Worm (Caenorhabditis elegans): Measurements from ENCODE around the gene B0554.1.

ce11 chrV:392199-392678 lies 46.0 kb upstream of the B0554.1 start, which contains the start of gene nhr-254:
- TF ChIP-seq unc-62 (GFP tag; optimal IDR thresholded peaks at IDR 0.05): no peak
- no peak for TF ChIP-seq snpc-4 (tag; optimal IDR thresholded peaks at IDR 0.05)
- no peak for TF ChIP-seq zag-1 (tag; optimal IDR thresholded peaks at IDR 0.05)
- TF ChIP-seq nhr-6 (tag; optimal IDR thresholded peaks at IDR 0.05): no peak
- no peak for TF ChIP-seq mdl-1 (tag; optimal IDR thresholded peaks at IDR 0.05)
- TF ChIP-seq lsy-2 (tag; optimal IDR thresholded peaks at IDR 0.05): no peak
- TF ChIP-seq lin-13 (GFP tag; optimal IDR thresholded peaks at IDR 0.05): no peak
- TF ChIP-seq lin-39 (tag; optimal IDR thresholded peaks at IDR 0.05): no peak
- no peak for TF ChIP-seq alr-1 (tag; optimal IDR thresholded peaks at IDR 0.05)
- TF ChIP-seq elt-1 (tag; optimal IDR thresholded peaks at IDR 0.05): no peak
- no peak for TF ChIP-seq nhr-237 (tag; optimal IDR thresholded peaks at IDR 0.05)
- no peak for TF ChIP-seq dmd-4 (tag; optimal IDR thresholded peaks at IDR 0.05)
- no peak for TF ChIP-seq ZK546.5 (tag; optimal IDR thresholded peaks at IDR 0.05)

Data from whole organism, L2 larva.